Worm (Caenorhabditis elegans): Measurements from ENCODE around the gene Y47D7A.15.

- TF ChIP-seq nfya-1 (tag; optimal IDR thresholded peaks at IDR 0.05) (no peak), sox-4 (tag; optimal IDR thresholded peaks at IDR 0.05) (no peak), pqm-1 (tag; optimal IDR thresholded peaks at IDR 0.05) (no peak), nhr-11 (tag; optimal IDR thresholded peaks at IDR 0.05) (no peak), unc-86 (tag; optimal IDR thresholded peaks at IDR 0.05) (no peak), ceh-9 (tag; optimal IDR thresholded peaks at IDR 0.05) (no peak), ceh-34 (tag; optimal IDR thresholded peaks at IDR 0.05) (no peak), tbx-7 (tag; optimal IDR thresholded peaks at IDR 0.05) (no peak), pha-4 (tag; optimal IDR thresholded peaks at IDR 0.05) (no peak), pha-2 (tag; optimal IDR thresholded peaks at IDR 0.05) (no peak), mec-3 (tag; optimal IDR thresholded peaks at IDR 0.05; ENCODE audit: borderline replicate concordance) (no peak), ceh-19 (GFP tag; optimal IDR thresholded peaks at IDR 0.05) (no peak)
Observed at ce11 chrV:4481823-4482222, 48.8 kb upstream of the Y47D7A.15 start.
